Worm (Caenorhabditis elegans): ENCODE results near the gene lea-1.

The lea-1 gene

DNA sequence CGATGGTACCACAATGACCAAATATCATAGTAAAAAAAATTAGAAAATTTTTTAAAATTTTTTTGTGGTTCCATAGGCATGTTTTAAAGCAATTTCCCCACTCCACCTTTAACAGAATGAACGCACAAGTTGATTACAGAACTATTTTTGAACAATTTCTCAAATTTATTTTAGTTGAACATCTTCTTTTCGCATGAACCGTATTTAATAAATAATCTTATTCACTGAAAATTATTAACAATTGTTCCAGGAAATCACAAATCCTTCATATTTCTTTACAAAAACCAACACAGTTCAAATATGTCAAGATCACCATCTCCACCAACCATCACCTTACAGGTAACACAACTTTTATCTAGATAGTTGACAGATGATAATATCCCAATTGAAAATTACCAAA, at the start of gene lea-1:
Gene lea-1, plus strand, starts transcription at position 301 of the 400 bp plus-strand sequence.
- TF ChIP-seq ztf-29 (GFP tag; IDR thresholded peaks at IDR 0.05) (no peak), T22C8.4 (GFP tag; IDR thresholded peaks at IDR 0.05) (no peak), ztf-23 (GFP tag; IDR thresholded peaks at IDR 0.05) (no peak), klf-2 (GFP tag; conservative IDR thresholded peaks at IDR 0.05) (no peak), ref-1 (GFP tag; conservative IDR thresholded peaks at IDR 0.05) (no peak), tab-1 (GFP tag; IDR thresholded peaks at IDR 0.05) (no peak), med-1 (GFP tag; optimal IDR thresholded peaks at IDR 0.05; ENCODE audit: insufficient read depth) (no peak), cog-1 (tag; optimal IDR thresholded peaks at IDR 0.05) (no peak), flt-1 (GFP tag; IDR thresholded peaks at IDR 0.05) (no peak)

- TF ChIP-seq T22C8.4 (GFP tag; IDR thresholded peaks at IDR 0.05) = no peak
- no peak for TF ChIP-seq med-1 (GFP tag; optimal IDR thresholded peaks at IDR 0.05; ENCODE audit: insufficient read depth)
- no peak for TF ChIP-seq ztf-29 (GFP tag; IDR thresholded peaks at IDR 0.05)
- no peak for TF ChIP-seq ref-1 (GFP tag; conservative IDR thresholded peaks at IDR 0.05)
- no peak for TF ChIP-seq cog-1 (tag; optimal IDR thresholded peaks at IDR 0.05)
- no peak for TF ChIP-seq flt-1 (GFP tag; IDR thresholded peaks at IDR 0.05)
- no peak for TF ChIP-seq tab-1 (GFP tag; IDR thresholded peaks at IDR 0.05)
Measured at ce11 chrV:9962394-9962793, 49.3 kb upstream of the lea-1 start, which contains the start of gene madf-4. Gene madf-4, minus strand, starts transcription at chrV:9962494.

DNA sequence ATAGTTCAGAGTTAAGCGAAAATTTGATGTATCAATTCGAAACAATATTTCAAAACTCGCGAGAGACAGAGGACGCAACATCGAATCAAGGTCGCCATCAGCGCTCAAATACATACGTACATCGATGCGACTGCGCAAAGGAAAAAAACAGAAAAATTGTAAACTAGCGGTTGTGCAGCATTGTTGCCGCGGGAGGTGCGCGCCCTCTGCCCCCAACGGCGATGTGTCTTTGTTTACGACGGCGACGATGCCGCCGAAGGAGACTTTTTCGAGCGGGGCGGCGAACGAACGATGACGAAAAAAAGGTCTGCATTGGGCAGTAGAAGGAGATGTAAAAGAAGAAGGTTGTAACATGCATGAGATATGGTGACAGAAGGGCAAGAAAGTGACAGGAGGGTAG, 48.8 kb upstream of the lea-1 start:
- TF ChIP-seq klf-2 (GFP tag; conservative IDR thresholded peaks at IDR 0.05) (no peak), flt-1 (GFP tag; IDR thresholded peaks at IDR 0.05) (0 out of 2 replicates have a peak, but pooled peaks have one; percentile 9)

ce11 chrV:9964152-9964785, 47.5 kb upstream of the lea-1 start:
- no peak for TF ChIP-seq ref-1 (GFP tag; conservative IDR thresholded peaks at IDR 0.05)
- no peak for TF ChIP-seq cog-1 (tag; optimal IDR thresholded peaks at IDR 0.05)
- TF ChIP-seq klf-2 (GFP tag; conservative IDR thresholded peaks at IDR 0.05) = no peak
- TF ChIP-seq flt-1 (GFP tag; IDR thresholded peaks at IDR 0.05) = no peak
- no peak for TF ChIP-seq ztf-23 (GFP tag; IDR thresholded peaks at IDR 0.05)
- TF ChIP-seq ztf-29 (GFP tag; IDR thresholded peaks at IDR 0.05) = no peak
- no peak for TF ChIP-seq T22C8.4 (GFP tag; IDR thresholded peaks at IDR 0.05)

ce11 chrV:9965891-9966290, 45.8 kb upstream of the lea-1 start:
- no peak for TF ChIP-seq ztf-29 (GFP tag; IDR thresholded peaks at IDR 0.05)
- TF ChIP-seq ref-1 (GFP tag; conservative IDR thresholded peaks at IDR 0.05) = no peak
- TF ChIP-seq ztf-23 (GFP tag; IDR thresholded peaks at IDR 0.05) = no peak
- TF ChIP-seq klf-2 (GFP tag; conservative IDR thresholded peaks at IDR 0.05) = no peak
- TF ChIP-seq med-1 (GFP tag; optimal IDR thresholded peaks at IDR 0.05; ENCODE audit: insufficient read depth) = no peak
- TF ChIP-seq cog-1 (tag; optimal IDR thresholded peaks at IDR 0.05) = no peak
- TF ChIP-seq tab-1 (GFP tag; IDR thresholded peaks at IDR 0.05) = no peak
- TF ChIP-seq T22C8.4 (GFP tag; IDR thresholded peaks at IDR 0.05) = no peak
- TF ChIP-seq flt-1 (GFP tag; IDR thresholded peaks at IDR 0.05) = no peak

ce11 chrV:9970119-9970518, 41.6 kb upstream of the lea-1 start:
- TF ChIP-seq tab-1 (GFP tag; IDR thresholded peaks at IDR 0.05) (peak; percentile 96), cog-1 (tag; optimal IDR thresholded peaks at IDR 0.05) (peak; percentile 85), ref-1 (GFP tag; conservative IDR thresholded peaks at IDR 0.05) (peak; percentile 87), ztf-29 (GFP tag; IDR thresholded peaks at IDR 0.05) (peak; percentile 88), med-1 (GFP tag; optimal IDR thresholded peaks at IDR 0.05; ENCODE audit: insufficient read depth) (peak; percentile 70), flt-1 (GFP tag; IDR thresholded peaks at IDR 0.05) (peak; percentile 97), T22C8.4 (GFP tag; IDR thresholded peaks at IDR 0.05) (peak; percentile 92), ztf-23 (GFP tag; IDR thresholded peaks at IDR 0.05) (peak; percentile 97), klf-2 (GFP tag; conservative IDR thresholded peaks at IDR 0.05) (peak; percentile 95)

DNA sequence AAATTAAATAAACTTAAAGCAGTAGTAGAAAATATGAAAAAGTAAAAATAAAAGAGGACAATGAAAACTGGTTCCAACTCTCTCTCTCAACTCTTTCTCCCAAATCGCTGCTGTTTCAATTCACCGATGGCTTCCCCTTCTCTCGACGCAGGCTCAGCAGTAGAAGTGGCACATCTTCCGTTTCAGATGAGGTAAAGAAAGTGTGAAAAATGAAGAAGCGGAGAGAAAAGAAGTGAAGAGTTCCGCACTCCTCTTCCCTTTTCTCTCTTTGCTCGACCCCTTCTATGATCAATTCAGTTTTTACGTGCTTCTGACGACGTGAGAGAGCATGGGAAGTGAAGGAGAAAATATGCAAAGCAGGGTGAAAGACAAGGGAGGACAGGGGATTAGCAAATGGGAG, 37.5 kb upstream of the lea-1 start:
- TF ChIP-seq tab-1 (GFP tag; IDR thresholded peaks at IDR 0.05) = no peak
- TF ChIP-seq ref-1 (GFP tag; conservative IDR thresholded peaks at IDR 0.05) = no peak

DNA sequence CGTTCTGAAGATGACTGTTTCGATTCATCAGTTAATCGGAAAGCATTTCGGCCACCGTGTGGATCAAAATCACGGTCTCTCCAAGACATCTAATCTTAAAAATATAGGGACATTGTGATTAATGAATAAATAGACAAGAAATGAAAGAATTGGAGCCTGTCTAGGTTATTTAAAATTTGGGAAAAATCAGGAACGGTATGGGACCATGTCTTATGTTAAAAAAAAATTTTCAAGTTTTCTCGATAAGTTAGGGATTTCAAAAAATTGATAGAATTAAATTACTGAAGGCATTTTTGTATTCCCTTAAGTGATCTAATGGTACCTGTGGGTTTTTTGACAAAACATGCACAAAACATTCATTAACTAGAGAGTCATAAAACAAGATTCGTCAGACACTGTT, 35.6 kb upstream of the lea-1 start, which contains the start of gene unc-41:
Gene unc-41, minus strand, starts transcription at position 101 of the 400 bp plus-strand sequence.
- TF ChIP-seq cog-1 (tag; optimal IDR thresholded peaks at IDR 0.05) = no peak
- no peak for TF ChIP-seq tab-1 (GFP tag; IDR thresholded peaks at IDR 0.05)
- no peak for TF ChIP-seq flt-1 (GFP tag; IDR thresholded peaks at IDR 0.05)
- TF ChIP-seq ztf-23 (GFP tag; IDR thresholded peaks at IDR 0.05) = no peak
- no peak for TF ChIP-seq T22C8.4 (GFP tag; IDR thresholded peaks at IDR 0.05)
- TF ChIP-seq klf-2 (GFP tag; conservative IDR thresholded peaks at IDR 0.05) = no peak
- no peak for TF ChIP-seq ref-1 (GFP tag; conservative IDR thresholded peaks at IDR 0.05)
- no peak for TF ChIP-seq ztf-29 (GFP tag; IDR thresholded peaks at IDR 0.05)
- TF ChIP-seq med-1 (GFP tag; optimal IDR thresholded peaks at IDR 0.05; ENCODE audit: insufficient read depth) = no peak

DNA sequence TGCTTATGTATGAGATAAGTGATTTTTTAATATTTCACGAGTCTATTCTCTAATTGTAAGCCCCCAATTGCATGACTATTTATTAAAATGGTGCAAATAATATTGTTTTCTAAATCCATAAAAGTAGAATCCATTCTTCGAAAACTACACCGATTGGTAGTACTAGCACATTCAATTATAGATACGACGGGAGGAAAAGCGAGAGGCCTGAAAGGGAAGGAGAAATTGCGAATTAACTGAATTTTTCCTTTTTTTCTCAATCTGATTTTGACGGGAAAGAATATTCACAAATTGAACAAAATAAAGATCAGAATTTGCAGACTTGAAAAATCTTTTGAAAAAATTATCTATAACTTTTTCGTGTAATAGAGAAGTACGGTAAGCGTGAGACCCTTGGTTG, 34.5 kb upstream of the lea-1 start:
- TF ChIP-seq med-1 (GFP tag; optimal IDR thresholded peaks at IDR 0.05; ENCODE audit: insufficient read depth) (no peak), tab-1 (GFP tag; IDR thresholded peaks at IDR 0.05) (no peak), klf-2 (GFP tag; conservative IDR thresholded peaks at IDR 0.05) (no peak), ztf-23 (GFP tag; IDR thresholded peaks at IDR 0.05) (no peak), T22C8.4 (GFP tag; IDR thresholded peaks at IDR 0.05) (no peak), cog-1 (tag; optimal IDR thresholded peaks at IDR 0.05) (no peak)

DNA sequence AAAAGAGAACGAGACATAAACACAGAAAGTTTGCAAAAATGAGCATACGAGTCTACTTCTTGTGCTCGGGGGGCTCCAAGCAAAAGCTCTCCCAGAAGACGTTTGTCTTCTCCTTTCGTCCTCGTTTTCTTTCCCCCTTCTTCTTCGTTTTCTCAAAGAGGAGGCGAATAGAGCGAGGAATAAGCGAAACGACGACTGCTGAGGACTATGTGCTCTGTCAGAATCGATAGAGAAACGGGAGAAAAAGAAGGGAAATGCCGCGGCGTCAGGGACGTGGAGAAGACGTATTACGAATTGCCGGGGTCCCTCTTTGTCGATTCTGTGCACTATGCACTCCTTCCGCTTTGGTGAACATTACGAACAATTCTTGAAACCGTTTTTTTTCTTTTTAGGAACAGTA, 33.3 kb upstream of the lea-1 start:
- TF ChIP-seq T22C8.4 (GFP tag; IDR thresholded peaks at IDR 0.05) = no peak
- no peak for TF ChIP-seq klf-2 (GFP tag; conservative IDR thresholded peaks at IDR 0.05)
- no peak for TF ChIP-seq ztf-29 (GFP tag; IDR thresholded peaks at IDR 0.05)
- TF ChIP-seq flt-1 (GFP tag; IDR thresholded peaks at IDR 0.05) = no peak
- TF ChIP-seq cog-1 (tag; optimal IDR thresholded peaks at IDR 0.05) = no peak
- TF ChIP-seq ztf-23 (GFP tag; IDR thresholded peaks at IDR 0.05) = no peak
- no peak for TF ChIP-seq ref-1 (GFP tag; conservative IDR thresholded peaks at IDR 0.05)
- no peak for TF ChIP-seq tab-1 (GFP tag; IDR thresholded peaks at IDR 0.05)
- TF ChIP-seq med-1 (GFP tag; optimal IDR thresholded peaks at IDR 0.05; ENCODE audit: insufficient read depth) = no peak

Data from whole organism, midembryonic.